Fruit fly (Drosophila melanogaster) whole organism, embryonic: ENCODE measurements around the gene CG11828.

Experiments used
- Antp ChIP-seq: fragments of 200-800 bp; sonication (Bioruptor generic); optimal IDR thresholded peaks from 3 replicates; lab custom pipeline; 2016; ENCODE audit warnings: missing biosample characterization, missing genetic modification characterization
- BtbVII ChIP-seq: fragments of 200-800 bp; sonication (Bioruptor generic); optimal IDR thresholded peaks from 3 replicates; lab custom pipeline; 2017; ENCODE audit warnings: missing biosample characterization, mild to moderate bottlenecking, missing genetic modification characterization
- Bteb2 ChIP-seq: fragments of 200-800 bp; sonication (Bioruptor generic); optimal IDR thresholded peaks from 2 replicates; lab custom pipeline; 2016; ENCODE audit warnings: missing biosample characterization, missing genetic modification characterization
- C15 ChIP-seq: fragments of 200-800 bp; sonication (Bioruptor generic); IDR thresholded peaks from 3 replicates; pipeline ENCODE4 v1.3.6; 2022; ENCODE audit warnings: missing biosample characterization, missing genetic modification characterization
- CG10209 ChIP-seq: fragments of 200-800 bp; sonication (Bioruptor generic); optimal IDR thresholded peaks from 3 replicates; lab custom pipeline; 2017; ENCODE audit warnings: missing biosample characterization, mild to moderate bottlenecking, missing genetic modification characterization, missing genetic modification reagents
- CG10274 ChIP-seq: fragments of 200-800 bp; sonication (Bioruptor generic); optimal IDR thresholded peaks from 3 replicates; lab custom pipeline; 2017; ENCODE audit warnings: missing biosample characterization, mild to moderate bottlenecking, missing genetic modification characterization
- CG10462 ChIP-seq: fragments of 200-800 bp; sonication (Bioruptor generic); optimal IDR thresholded peaks from 2 replicates; lab custom pipeline; 2016; ENCODE audit warnings: missing biosample characterization, missing genetic modification characterization
- CG12236 ChIP-seq: fragments of 200-800 bp; sonication (Bioruptor generic); optimal IDR thresholded peaks from 2 replicates; lab custom pipeline; 2016; ENCODE audit warnings: missing biosample characterization, missing genetic modification characterization
- CG13894 ChIP-seq: fragments of 200-800 bp; sonication (Bioruptor generic); optimal IDR thresholded peaks from 3 replicates; lab custom pipeline; 2018; ENCODE audit warnings: missing biosample characterization, mild to moderate bottlenecking, missing genetic modification characterization, moderate library complexity
- CG15073 ChIP-seq: fragments of 200-800 bp; sonication (Bioruptor generic); optimal IDR thresholded peaks from 2 replicates; lab custom pipeline; 2016; ENCODE audit warnings: missing biosample characterization, missing genetic modification characterization
- CG16779 ChIP-seq: fragments of 200-800 bp; sonication (Bioruptor generic); IDR thresholded peaks from 2 replicates; pipeline ENCODE4 v1.3.6; 2022; ENCODE audit warnings: missing biosample characterization, missing genetic modification characterization
- CG17612 ChIP-seq: fragments of 200-800 bp; sonication (Bioruptor generic); IDR thresholded peaks from 2 replicates; pipeline ENCODE4 v1.3.6; 2022; ENCODE audit warnings: missing biosample characterization, missing genetic modification characterization
- CG18476 ChIP-seq: fragments of 200-800 bp; sonication (Bioruptor generic); optimal IDR thresholded peaks from 2 replicates; lab custom pipeline; 2016; ENCODE audit warnings: missing biosample characterization, mild to moderate bottlenecking, missing genetic modification characterization
- CG18619 ChIP-seq: fragments of 200-800 bp; sonication (Bioruptor generic); optimal IDR thresholded peaks from 3 replicates; lab custom pipeline; 2017; ENCODE audit warnings: missing biosample characterization, mild to moderate bottlenecking, missing genetic modification characterization
- CG30431 ChIP-seq: fragments of 200-800 bp; sonication (Bioruptor generic); optimal IDR thresholded peaks from 2 replicates; lab custom pipeline; 2017; ENCODE audit warnings: missing biosample characterization, missing genetic modification characterization
- CG3163 ChIP-seq: fragments of 200-800 bp; sonication (Bioruptor generic); optimal IDR thresholded peaks from 3 replicates; lab custom pipeline; 2016; ENCODE audit warnings: missing biosample characterization, missing genetic modification characterization
- CG5245 ChIP-seq: fragments of 200-800 bp; sonication (Bioruptor generic); optimal IDR thresholded peaks from 3 replicates; lab custom pipeline; 2016; ENCODE audit warnings: missing biosample characterization, missing genetic modification characterization
- CG5953 ChIP-seq: fragments of 200-800 bp; sonication (Bioruptor generic); IDR thresholded peaks from 2 replicates; pipeline ENCODE4 v1.3.6; 2022; ENCODE audit warnings: missing biosample characterization, missing genetic modification characterization
- CG8478 ChIP-seq: fragments of >200 bp; optimal IDR thresholded peaks from 2 replicates; lab custom pipeline; 2018
- CG8924 ChIP-seq: fragments of 200-800 bp; optimal IDR thresholded peaks from 3 replicates; lab custom pipeline; 2019; ENCODE audit warnings: missing biosample characterization, mild to moderate bottlenecking, missing genetic modification characterization, moderate library complexity
- CG9817 ChIP-seq: fragments of 200-800 bp; sonication (Bioruptor generic); optimal IDR thresholded peaks from 2 replicates; lab custom pipeline; 2018; ENCODE audit warnings: missing biosample characterization, mild to moderate bottlenecking, missing genetic modification characterization, moderate library complexity
- CG9876 ChIP-seq: fragments of 200-800 bp; sonication (Bioruptor generic); optimal IDR thresholded peaks from 2 replicates; lab custom pipeline; 2016; ENCODE audit warnings: missing biosample characterization, missing genetic modification characterization
- Camta ChIP-seq: fragments of 200-800 bp; sonication (Bioruptor generic); optimal IDR thresholded peaks from 2 replicates; lab custom pipeline; 2016; ENCODE audit warnings: missing biosample characterization, missing genetic modification characterization
- D ChIP-seq, 2 experiments: fragments of 200-800 bp in 1 of 2; fragments of >200 bp in 1 of 2; sonication (Bioruptor generic) in 1 of 2; optimal IDR thresholded peaks; 2 replicates in 1 of 2; 3 replicates in 1 of 2; lab custom pipeline; 2017; ENCODE audit warnings: mild to moderate bottlenecking in 1 of 2, missing biosample characterization in 1 of 2, missing genetic modification characterization in 1 of 2, missing genetic modification reagents in 1 of 2
- D19A ChIP-seq: fragments of 200-800 bp; optimal IDR thresholded peaks from 3 replicates; lab custom pipeline; 2019; ENCODE audit warnings: missing biosample characterization, mild to moderate bottlenecking, missing genetic modification characterization, moderate library complexity
- Dek ChIP-seq: fragments of 200-800 bp; sonication (Bioruptor generic); optimal IDR thresholded peaks from 3 replicates; lab custom pipeline; 2019; ENCODE audit warnings: missing biosample characterization, mild to moderate bottlenecking, missing genetic modification characterization, moderate library complexity
- Dip3 ChIP-seq: fragments of 200-800 bp; sonication (Bioruptor generic); optimal IDR thresholded peaks from 3 replicates; lab custom pipeline; 2016; ENCODE audit warnings: missing biosample characterization, missing genetic modification characterization
- Fer3 ChIP-seq: fragments of 200-800 bp; sonication (Bioruptor generic); optimal IDR thresholded peaks from 2 replicates; lab custom pipeline; 2018; ENCODE audit warnings: missing biosample characterization, mild to moderate bottlenecking, missing genetic modification characterization, moderate library complexity
- Hr3 ChIP-seq: fragments of 200-800 bp; sonication (Bioruptor generic); optimal IDR thresholded peaks from 3 replicates; lab custom pipeline; 2016; ENCODE audit warnings: missing biosample characterization, missing genetic modification characterization
- Hr78 ChIP-seq, 2 experiments: fragments of 200-800 bp in 1 of 2; fragments of >200 bp in 1 of 2; sonication (Bioruptor generic) in 1 of 2; optimal IDR thresholded peaks; 2 replicates each; lab custom pipeline; 2017 to 2019; ENCODE audit warnings: missing biosample characterization in 2 of 2, missing genetic modification characterization in 2 of 2, mild to moderate bottlenecking in 1 of 2, moderate library complexity in 1 of 2
- Hsf ChIP-seq: fragments of 200-800 bp; sonication (Bioruptor generic); optimal IDR thresholded peaks from 3 replicates; lab custom pipeline; 2016; ENCODE audit warnings: missing biosample characterization, missing genetic modification characterization
- Oaz ChIP-seq: fragments of 200-800 bp; sonication (Bioruptor generic); IDR thresholded peaks from 2 replicates; pipeline ENCODE4 v1.3.6; 2022; ENCODE audit warnings: missing biosample characterization, missing genetic modification characterization
- Trl ChIP-seq, 3 experiments: fragments of >200 bp in 2 of 3; fragments of 200-800 bp in 1 of 3; sonication (Bioruptor generic) in 1 of 3; optimal IDR thresholded peaks; 2 replicates in 1 of 3; 3 replicates in 2 of 3; lab custom pipeline; 2016 to 2017; ENCODE audit warnings: missing biosample characterization in 1 of 3, missing genetic modification characterization in 1 of 3
- abd-A ChIP-seq: fragments of 200-800 bp; sonication (Bioruptor generic); optimal IDR thresholded peaks from 3 replicates; lab custom pipeline; 2019; ENCODE audit warnings: missing biosample characterization, mild to moderate bottlenecking, missing genetic modification characterization, moderate library complexity
- bab2 ChIP-seq: fragments of 200-800 bp; sonication (Bioruptor generic); optimal IDR thresholded peaks from 2 replicates; lab custom pipeline; 2016; ENCODE audit warnings: missing biosample characterization, missing genetic modification characterization
- bowl ChIP-seq: fragments of 200-800 bp; sonication (Bioruptor generic); IDR thresholded peaks from 2 replicates; pipeline ENCODE4 v1.3.6; 2022; ENCODE audit warnings: missing biosample characterization, missing genetic modification characterization
- cad ChIP-seq: fragments of >200 bp; optimal IDR thresholded peaks from 2 replicates; lab custom pipeline; 2017; ENCODE audit warnings: missing biosample characterization, missing genetic modification characterization
- chm ChIP-seq: fragments of 200-800 bp; sonication (Bioruptor generic); IDR thresholded peaks from 2 replicates; pipeline ENCODE4 v1.3.6; 2022; ENCODE audit warnings: missing biosample characterization, missing genetic modification characterization
- dimm ChIP-seq: fragments of 200-800 bp; sonication (Bioruptor generic); IDR thresholded peaks from 2 replicates; pipeline ENCODE4 v1.3.6; 2022; ENCODE audit warnings: missing biosample characterization, missing genetic modification characterization
- fd64A ChIP-seq: fragments of 200-800 bp; sonication (Bioruptor generic); optimal IDR thresholded peaks from 3 replicates; lab custom pipeline; 2018; ENCODE audit warnings: missing biosample characterization, mild to moderate bottlenecking, missing genetic modification characterization
- gsb-n ChIP-seq: fragments of 200-800 bp; sonication (Bioruptor generic); optimal IDR thresholded peaks from 3 replicates; lab custom pipeline; 2018; ENCODE audit warnings: missing biosample characterization, mild to moderate bottlenecking, missing genetic modification characterization
- kah ChIP-seq: fragments of 200-800 bp; sonication (Bioruptor generic); optimal IDR thresholded peaks from 2 replicates; lab custom pipeline; 2018; ENCODE audit warnings: missing biosample characterization, mild to moderate bottlenecking, missing genetic modification characterization
- oc ChIP-seq: fragments of 200-800 bp; sonication (Bioruptor generic); optimal IDR thresholded peaks from 2 replicates; lab custom pipeline; 2018; ENCODE audit warnings: missing biosample characterization, mild to moderate bottlenecking, missing genetic modification characterization, moderate library complexity
- otp ChIP-seq: fragments of 200-800 bp; sonication (Bioruptor generic); IDR thresholded peaks from 3 replicates; pipeline ENCODE4, ENCODE4 v1.3.6; 2022; ENCODE audit warnings: missing biosample characterization, missing genetic modification characterization
- p53 ChIP-seq: fragments of 200-800 bp; sonication (Bioruptor generic); optimal IDR thresholded peaks from 2 replicates; lab custom pipeline; 2016; ENCODE audit warnings: missing biosample characterization, missing genetic modification characterization
- scrt ChIP-seq: fragments of 200-800 bp; sonication (Bioruptor generic); optimal IDR thresholded peaks from 2 replicates; lab custom pipeline; 2018; ENCODE audit warnings: missing biosample characterization, mild to moderate bottlenecking, missing genetic modification characterization, moderate library complexity
- sisA ChIP-seq: fragments of 200-800 bp; sonication (Bioruptor generic); IDR thresholded peaks from 2 replicates; pipeline ENCODE4 v1.3.6; 2022; ENCODE audit warnings: missing biosample characterization, missing genetic modification characterization
- slbo ChIP-seq: fragments of 200-800 bp; sonication (Bioruptor generic); IDR thresholded peaks from 2 replicates; pipeline ENCODE4 v1.3.6; 2022; ENCODE audit warnings: missing biosample characterization, missing genetic modification characterization
- slp2 ChIP-seq: fragments of 200-800 bp; sonication (Bioruptor generic); optimal IDR thresholded peaks from 2 replicates; lab custom pipeline; 2016; ENCODE audit warnings: missing biosample characterization, missing genetic modification characterization

CG11828 gene

DNA sequence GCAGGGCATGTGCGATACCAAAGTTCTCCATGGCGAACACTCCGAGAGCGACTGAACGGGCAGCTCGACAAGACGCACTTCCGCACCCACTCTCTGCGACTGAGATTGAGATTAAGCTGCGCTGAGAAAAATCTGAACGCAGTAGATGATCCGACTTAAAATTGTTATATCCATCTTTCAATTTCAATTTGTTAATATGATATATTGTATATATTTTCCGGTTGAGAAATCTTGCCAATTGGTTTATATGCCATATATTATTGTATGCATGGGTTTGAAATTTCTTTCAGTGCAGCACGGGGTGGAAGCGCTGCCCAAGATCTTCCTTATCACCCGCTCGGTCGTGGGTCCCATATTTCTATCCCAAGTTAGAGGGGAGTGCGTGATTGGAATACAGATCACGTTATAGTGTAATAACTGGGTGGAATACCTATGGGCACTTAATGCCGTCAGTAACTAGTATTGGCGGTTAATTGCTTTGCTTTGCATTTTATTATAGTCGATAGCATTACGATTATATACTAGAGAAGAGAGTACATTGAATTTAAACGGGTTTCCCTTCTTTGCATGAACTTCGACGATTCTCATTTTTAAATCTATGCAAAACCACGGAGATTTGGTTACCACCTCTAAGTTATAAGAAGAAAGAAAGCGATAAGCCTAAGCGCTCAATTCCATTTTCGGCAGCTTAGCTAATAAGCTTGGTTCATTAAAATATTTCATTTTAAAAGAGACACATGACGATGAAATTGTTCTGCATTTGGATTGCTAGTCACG, 42.6 kb upstream of the CG11828 start, which contains the start of the genes Nepl19 and Nepl20 (continued):
- TF ChIP-seq gsb-n (tag; lab: Kevin White, UChicago) (peak; percentile 66), otp (GFP tag; lab: Robert Waterston, UW) (peak; percentile 77), Oaz (peak; percentile 36; the same call in 1 of the 2 replicates), CG10462 (GFP tag; lab: Kevin White, UChicago) (peak; percentile 55), CG18476 (GFP tag; lab: Kevin White, UChicago) (peak; percentile 73), CG15073 (peak; percentile 31), CG30431 (GFP tag; lab: Kevin White, UChicago) (peak; percentile 70), D19A (peak; percentile 70), cad (GFP tag; lab: Kevin White, UChicago) (no peak), Antp (GFP tag; lab: Kevin White, UChicago) (peak; percentile 20), Hsf (peak; percentile 72), oc (tag; lab: Kevin White, UChicago) (no peak), CG9817 (tag; lab: Kevin White, UChicago) (peak; percentile 66), Trl (optimal IDR thresholded peaks at IDR 0.05; lab: Kevin White, UChicago) (no peak), Trl (GFP tag; optimal IDR thresholded peaks at IDR 0.05; lab: Kevin White, UChicago) (peak; percentile 36), Fer3 (tag; lab: Kevin White, UChicago) (peak; percentile 84), CG18619 (peak; percentile 64), Camta (peak; percentile 40), CG12236 (GFP tag; lab: Kevin White, UChicago) (no peak), CG8924 (tag; lab: Kevin White, UChicago) (peak; percentile 81), Dip3 (GFP tag; lab: Kevin White, UChicago) (peak; percentile 53), CG5245 (GFP tag; lab: Kevin White, UChicago) (peak; percentile 78), CG10209 (peak; percentile 73), Bteb2 (GFP tag; lab: Kevin White, UChicago) (peak; percentile 45), CG16779 (peak; percentile 62; the same call in 1 of the 2 replicates), fd64A (GFP tag; lab: Kevin White, UChicago) (peak; percentile 50), CG3163 (GFP tag; lab: Kevin White, UChicago) (no peak), CG10274 (peak; percentile 57), Hr78 (GFP tag; optimal IDR thresholded peaks at IDR 0.05; lab: Kevin White, UChicago) (peak in 1 of 2 experiments; percentile 36), CG8478 (lab: Kevin White, UChicago) (no peak), slbo (GFP tag; lab: Robert Waterston, UW) (peak; percentile 84), D (optimal IDR thresholded peaks at IDR 0.05; lab: Kevin White, UChicago) (no peak), D (GFP tag; optimal IDR thresholded peaks at IDR 0.05; lab: Kevin White, UChicago) (peak; percentile 70), kah (GFP tag; lab: Kevin White, UChicago) (peak; percentile 49), p53 (GFP tag; lab: Kevin White, UChicago) (no peak), BtbVII (GFP tag; lab: Kevin White, UChicago) (peak; percentile 75), C15 (GFP tag; lab: Robert Waterston, UW) (0 out of 3 replicates have a peak, but pooled peaks have one; percentile 26), dimm (GFP tag; lab: Robert Waterston, UW) (peak; percentile 40; the same call in 1 of the 2 replicates), bowl (0 out of 2 replicates have a peak, but pooled peaks have one; percentile 40), chm (GFP tag; lab: Robert Waterston, UW) (peak; percentile 83), slp2 (GFP tag; lab: Kevin White, UChicago) (no peak), bab2 (GFP tag; lab: Kevin White, UChicago) (peak; percentile 22), CG9876 (GFP tag; lab: Kevin White, UChicago) (no peak), CG5953 (peak; percentile 50; the same call in 1 of the 2 replicates), CG17612 (GFP tag; lab: Robert Waterston, UW) (peak; percentile 48), scrt (GFP tag; lab: Kevin White, UChicago) (peak; percentile 77), CG13894 (tag; lab: Kevin White, UChicago) (no peak), sisA (GFP tag; lab: Robert Waterston, UW) (peak; percentile 80), Dek (peak; percentile 67), Hr3 (GFP tag; lab: Kevin White, UChicago) (peak; percentile 55), abd-A (no peak)
